Worm (Caenorhabditis elegans): ENCODE data around the gene irld-36.

DNA sequence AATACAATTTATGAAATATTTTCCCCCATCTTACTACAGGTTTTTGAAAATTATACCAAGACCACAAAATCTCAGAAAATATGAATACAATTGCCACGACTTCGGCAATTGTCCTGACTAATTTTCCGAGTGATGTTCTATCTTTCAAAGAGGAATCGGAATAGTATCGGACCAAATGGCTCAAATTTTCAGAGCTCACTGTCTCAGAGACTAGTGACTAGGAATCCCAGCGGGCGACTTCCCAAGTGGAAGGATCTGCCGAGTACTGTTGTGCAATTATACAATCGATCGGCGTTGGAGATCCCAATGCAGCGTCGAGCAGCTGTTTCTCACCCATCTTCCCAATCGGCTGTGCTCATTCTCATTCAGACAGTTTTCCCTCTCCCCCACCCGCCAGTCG is 46.6 kb downstream of the irld-36 start, which contains the start of gene F45C12.17:
- TF ChIP-seq fkh-10 (GFP tag; optimal IDR thresholded peaks at IDR 0.05) (no peak), ama-1 (optimal IDR thresholded peaks at IDR 0.05) (no peak), tbx-2 (tag; optimal IDR thresholded peaks at IDR 0.05) (no peak), ceh-18 (tag; optimal IDR thresholded peaks at IDR 0.05) (no peak), dve-1 (tag; optimal IDR thresholded peaks at IDR 0.05) (no peak), gmeb-2 (tag; optimal IDR thresholded peaks at IDR 0.05) (no peak), pros-1 (tag; optimal IDR thresholded peaks at IDR 0.05) (no peak)

All from whole organism, late embryonic.